Worm (Caenorhabditis elegans): ENCODE data around the gene Y59H11AR.3.

Y59H11AR.3 gene

ce11 chrIV:8587605-8588004 lies 7.6 kb downstream of the Y59H11AR.3 start:
- TF ChIP-seq elt-2 (tag; optimal IDR thresholded peaks at IDR 0.05) (no peak), hlh-15 (tag; optimal IDR thresholded peaks at IDR 0.05) (no peak), tbx-7 (tag; optimal IDR thresholded peaks at IDR 0.05) (no peak), pha-2 (tag; optimal IDR thresholded peaks at IDR 0.05) (no peak), tbx-2 (tag; optimal IDR thresholded peaks at IDR 0.05) (no peak), pha-4 (tag; optimal IDR thresholded peaks at IDR 0.05) (no peak), fax-1 (tag; optimal IDR thresholded peaks at IDR 0.05) (no peak), C38D4.7 (GFP tag; optimal IDR thresholded peaks at IDR 0.05) (no peak), fkh-10 (GFP tag; optimal IDR thresholded peaks at IDR 0.05) (no peak), ceh-19 (GFP tag; optimal IDR thresholded peaks at IDR 0.05) (no peak), ceh-22 (tag; optimal IDR thresholded peaks at IDR 0.05) (no peak)

- TF ChIP-seq odd-2 (tag; optimal IDR thresholded peaks at IDR 0.05) = no peak
- no peak for TF ChIP-seq ceh-34 (tag; optimal IDR thresholded peaks at IDR 0.05)
- no peak for TF ChIP-seq gmeb-2 (tag; optimal IDR thresholded peaks at IDR 0.05)
- TF ChIP-seq tbx-7 (tag; optimal IDR thresholded peaks at IDR 0.05) = no peak
- TF ChIP-seq ceh-14 (tag; optimal IDR thresholded peaks at IDR 0.05) = peak; percentile 35
- TF ChIP-seq unc-55 (GFP tag; optimal IDR thresholded peaks at IDR 0.05) = peak; percentile 80
- peak; percentile 17 for TF ChIP-seq F13H6.1 (tag; optimal IDR thresholded peaks at IDR 0.05)
- TF ChIP-seq nfya-1 (tag; optimal IDR thresholded peaks at IDR 0.05) = peak; percentile 29
- TF ChIP-seq ceh-31 (tag; optimal IDR thresholded peaks at IDR 0.05) = peak; percentile 5
- peak; percentile 3 for TF ChIP-seq tbx-2 (tag; optimal IDR thresholded peaks at IDR 0.05)
- TF ChIP-seq lim-6 (tag; optimal IDR thresholded peaks at IDR 0.05) = no peak
- no peak for TF ChIP-seq unc-86 (tag; optimal IDR thresholded peaks at IDR 0.05)
Observed at ce11 chrIV:8587057-8587456, 8.2 kb downstream of the Y59H11AR.3 start.

DNA sequence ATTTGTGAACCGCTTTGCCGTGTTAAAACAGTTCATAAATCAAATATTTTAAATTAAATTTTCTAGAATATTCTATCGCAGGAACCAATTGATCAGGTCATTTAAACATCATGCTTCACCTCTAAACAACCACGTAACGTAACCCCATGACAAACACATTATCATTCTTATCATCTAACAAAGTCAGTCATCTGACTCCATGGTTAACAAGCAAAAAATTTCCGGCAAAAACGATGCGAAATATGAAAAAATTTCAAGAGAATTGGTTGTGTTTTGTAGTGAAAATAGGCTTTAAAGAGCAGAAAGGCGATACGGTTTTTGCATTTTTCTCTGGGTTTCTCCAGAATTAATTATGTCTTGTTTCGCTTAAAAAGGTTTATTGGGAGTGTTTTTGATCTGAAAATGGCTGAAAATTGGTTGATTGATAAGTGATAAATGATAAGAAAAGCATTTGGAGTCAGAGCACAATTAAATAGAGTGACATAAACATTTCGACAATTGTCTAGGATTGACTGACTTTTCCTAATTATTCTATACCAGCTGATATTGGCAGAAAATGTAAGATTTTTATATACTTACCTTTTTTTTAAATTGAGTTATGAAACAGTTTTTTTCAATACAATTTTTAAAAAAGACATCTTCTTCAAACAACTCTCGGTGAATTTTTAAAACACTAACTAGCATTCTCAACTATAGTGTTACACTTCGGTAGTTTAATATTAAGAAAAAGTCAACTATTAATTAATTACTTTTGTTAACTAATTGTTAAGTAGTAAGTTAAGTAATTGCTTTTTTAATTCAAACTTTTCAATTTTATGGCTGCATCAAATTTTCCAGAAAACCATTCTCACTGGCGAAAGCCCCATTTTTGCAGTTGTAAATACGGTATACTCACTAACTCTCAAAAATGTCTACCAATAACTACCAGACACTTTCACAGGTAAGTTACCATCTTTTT lies 9.9 kb downstream of the Y59H11AR.3 start, which contains the start of gene catp-7:
TSS of gene catp-7 (plus strand) at position 908 of the 958 bp plus-strand sequence.
- TF ChIP-seq Y22D7AL.16 (tag; optimal IDR thresholded peaks at IDR 0.05) (no peak), nfya-1 (tag; optimal IDR thresholded peaks at IDR 0.05) (no peak), nhr-232 (tag; optimal IDR thresholded peaks at IDR 0.05) (no peak), ceh-24 (tag; optimal IDR thresholded peaks at IDR 0.05) (no peak), ceh-9 (tag; optimal IDR thresholded peaks at IDR 0.05) (no peak), hlh-8 (tag; optimal IDR thresholded peaks at IDR 0.05) (no peak), elt-2 (tag; optimal IDR thresholded peaks at IDR 0.05) (peak; percentile 22), tbx-2 (tag; optimal IDR thresholded peaks at IDR 0.05) (no peak), pha-2 (tag; optimal IDR thresholded peaks at IDR 0.05) (no peak), K02D7.2 (tag; optimal IDR thresholded peaks at IDR 0.05) (no peak), pag-3 (tag; optimal IDR thresholded peaks at IDR 0.05; ENCODE audit: borderline replicate concordance) (no peak), pqm-1 (tag; optimal IDR thresholded peaks at IDR 0.05) (peak; percentile 18), sox-4 (tag; optimal IDR thresholded peaks at IDR 0.05) (no peak), lim-6 (tag; optimal IDR thresholded peaks at IDR 0.05) (no peak), ceh-19 (GFP tag; optimal IDR thresholded peaks at IDR 0.05) (no peak), dve-1 (tag; optimal IDR thresholded peaks at IDR 0.05) (no peak)

- TF ChIP-seq ceh-30 (tag; optimal IDR thresholded peaks at IDR 0.05) (no peak), dmd-4 (tag; optimal IDR thresholded peaks at IDR 0.05; ENCODE audit: borderline replicate concordance) (no peak), pag-3 (tag; optimal IDR thresholded peaks at IDR 0.05; ENCODE audit: borderline replicate concordance) (no peak), sdc-2 (tag; optimal IDR thresholded peaks at IDR 0.05) (no peak), hlh-15 (tag; optimal IDR thresholded peaks at IDR 0.05) (no peak), pat-9 (tag; optimal IDR thresholded peaks at IDR 0.05) (no peak), F13H6.1 (tag; optimal IDR thresholded peaks at IDR 0.05) (no peak), K09A11.1 (tag; optimal IDR thresholded peaks at IDR 0.05; ENCODE audit: insufficient read depth) (no peak), npax-4 (tag; optimal IDR thresholded peaks at IDR 0.05) (no peak)
Observed at ce11 chrIV:8571138-8571537, 24.1 kb downstream of the Y59H11AR.3 start, which contains the start of gene Y59H11AM.1. Y59H11AM.1 (plus strand) TSS chrIV:8571438.

All from whole organism, late embryonic.